Worm (Caenorhabditis elegans) whole organism, early embryonic: ENCODE data around the gene F56D5.6.

Source experiments
- B0310.2 ChIP-seq: sonication (generic microtip); optimal IDR thresholded peaks from 2 replicates; lab custom pipeline; 2016; ENCODE audit warnings: mild to moderate bottlenecking, missing genetic modification characterization, missing compliant biosample characterization
- F13C5.2 ChIP-seq: sonication (generic microtip); optimal IDR thresholded peaks from 2 replicates; lab custom pipeline; 2017; ENCODE audit warnings: mild to moderate bottlenecking, missing genetic modification characterization, inconsistent platforms, missing compliant biosample characterization
- aly-1 ChIP-seq: sonication (generic microtip); optimal IDR thresholded peaks from 2 replicates; lab custom pipeline; 2016; ENCODE audit warnings: missing genetic modification characterization, missing compliant biosample characterization
- ama-1 ChIP-seq: fragments of 150-350 bp; optimal IDR thresholded peaks from 2 replicates; lab custom pipeline; 2014
- ceh-13 ChIP-seq: fragments of 200-800 bp; sonication (Bioruptor generic); optimal IDR thresholded peaks from 2 replicates; lab custom pipeline; 2018; ENCODE audit warnings: mild to moderate bottlenecking, missing genetic modification characterization, missing compliant biosample characterization
- ceh-36 ChIP-seq: sonication (generic microtip); optimal IDR thresholded peaks from 2 replicates; lab custom pipeline; 2016; ENCODE audit warnings: missing genetic modification characterization, inconsistent platforms, missing compliant biosample characterization
- ets-7 ChIP-seq: sonication (generic microtip); optimal IDR thresholded peaks from 2 replicates; lab custom pipeline; 2016; ENCODE audit warnings: missing genotype, missing genetic modification characterization, missing compliant biosample characterization
- flt-1 ChIP-seq: fragments of 200-800 bp; sonication (Bioruptor generic); IDR thresholded peaks from 2 replicates; pipeline ENCODE4 v1.3.6; 2022; ENCODE audit warnings: missing genetic modification characterization, missing compliant biosample characterization
- hmbx-1 ChIP-seq: sonication (generic microtip); optimal IDR thresholded peaks from 2 replicates; lab custom pipeline; 2016; ENCODE audit warnings: mild to moderate bottlenecking, missing genetic modification characterization, missing compliant biosample characterization
- hmg-4 ChIP-seq: fragments of 200-800 bp; sonication (Bioruptor generic); optimal IDR thresholded peaks from 2 replicates; lab custom pipeline; 2018; ENCODE audit warnings: mild to moderate bottlenecking, missing genetic modification characterization, missing compliant biosample characterization
- hnd-1 ChIP-seq: sonication (generic microtip); optimal IDR thresholded peaks from 2 replicates; lab custom pipeline; 2016; ENCODE audit warnings: missing genetic modification characterization, missing compliant biosample characterization
- pes-1 ChIP-seq: fragments of 200-800 bp; sonication (Bioruptor generic); IDR thresholded peaks from 2 replicates; pipeline ENCODE4 v1.3.6; 2022; ENCODE audit warnings: missing genetic modification reagents, missing genetic modification characterization, missing compliant biosample characterization
- scrt-1 ChIP-seq: fragments of 200-800 bp; sonication (Bioruptor generic); IDR thresholded peaks from 2 replicates; pipeline ENCODE4 v1.3.6; 2022; ENCODE audit warnings: missing genetic modification characterization, missing compliant biosample characterization
- sea-1 ChIP-seq: fragments of 200-800 bp; sonication (Bioruptor generic); conservative IDR thresholded peaks from 2 replicates; pipeline ENCODE4 v1.3.6; 2022; ENCODE audit warnings: missing genetic modification characterization, missing compliant biosample characterization
- tbx-11 ChIP-seq: fragments of 200-800 bp; sonication (Bioruptor generic); IDR thresholded peaks from 2 replicates; pipeline ENCODE4 v1.3.6; 2022; ENCODE audit warnings: missing genetic modification characterization, missing compliant biosample characterization
- tbx-37 ChIP-seq: fragments of 200-800 bp; sonication (Bioruptor generic); conservative IDR thresholded peaks from 2 replicates; pipeline ENCODE4 v1.3.6; 2022; ENCODE audit warnings: missing genetic modification reagents, missing genetic modification characterization, missing compliant biosample characterization
- tra-4 ChIP-seq: sonication (generic microtip); optimal IDR thresholded peaks from 2 replicates; lab custom pipeline; 2017; ENCODE audit warnings: missing genetic modification characterization, missing compliant biosample characterization

F56D5.6 gene

DNA sequence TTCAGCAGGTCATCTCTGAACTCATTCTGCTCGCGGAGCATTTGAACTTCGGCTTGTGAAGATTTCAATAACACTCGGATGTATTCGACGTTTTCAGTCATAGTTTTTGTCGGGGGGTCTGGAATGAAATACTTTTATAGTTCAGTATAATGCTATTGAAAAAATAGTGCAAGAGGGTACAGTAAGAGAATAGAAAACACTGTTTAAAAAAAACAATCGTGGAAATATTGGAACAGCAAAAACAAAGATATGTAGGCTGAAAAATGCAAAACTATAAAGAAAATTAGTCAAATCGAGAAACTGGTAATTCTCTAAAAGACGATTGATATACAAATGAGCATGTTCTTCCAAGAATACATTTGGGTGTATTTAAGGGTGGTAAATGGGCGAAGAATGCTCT, 6.3 kb downstream of the F56D5.6 start, which contains the start of gene F56D5.5:
F56D5.5 (minus strand) TSS at position 101 of the 400 bp plus-strand sequence.
- TF ChIP-seq F13C5.2 (tag; lab: Kevin White, UChicago) (no peak), hmg-4 (no peak)

ce11 chrIV:9422408-9422807, 20.7 kb downstream of the F56D5.6 start, which contains the start of gene F56D5.9:
Gene F56D5.9, minus strand, starts transcription at chrIV:9422508.
- TF ChIP-seq hmbx-1 (no peak), tbx-37 (GFP tag; lab: Robert Waterston, UW) (no peak), hmg-4 (no peak), sea-1 (no peak), scrt-1 (GFP tag; lab: Robert Waterston, UW) (no peak), ceh-36 (no peak), flt-1 (GFP tag; lab: Robert Waterston, UW) (no peak), tra-4 (no peak), tbx-11 (GFP tag; lab: Robert Waterston, UW) (no peak), ama-1 (lab: Kevin White, UChicago) (no peak), aly-1 (tag; lab: Kevin White, UChicago) (no peak), pes-1 (GFP tag; lab: Robert Waterston, UW) (no peak)

DNA sequence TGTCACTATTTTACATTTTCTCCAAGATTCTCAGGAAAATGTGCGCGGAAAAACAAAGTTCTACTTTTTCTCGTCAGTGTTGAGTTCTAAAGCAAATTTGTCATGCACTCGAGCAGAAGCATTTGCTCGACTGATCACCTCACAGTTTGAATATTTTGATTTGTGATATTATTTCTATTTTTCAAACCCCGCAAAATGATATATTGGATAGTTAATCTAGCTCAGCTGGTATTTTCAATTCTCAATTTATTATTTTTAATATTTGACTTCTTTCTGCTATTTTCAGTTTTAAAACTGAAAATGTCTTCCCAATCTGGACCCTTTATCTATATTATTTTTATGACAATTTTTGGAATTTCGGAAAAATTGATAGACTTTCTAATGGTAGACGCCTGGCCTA, 21.4 kb downstream of the F56D5.6 start, which contains the start of gene srxa-2:
srxa-2 (plus strand) TSS at position 301 of the 400 bp plus-strand sequence.
- no peak for TF ChIP-seq hmg-4
- no peak for TF ChIP-seq F13C5.2 (tag; lab: Kevin White, UChicago)
- no peak for TF ChIP-seq flt-1 (GFP tag; lab: Robert Waterston, UW)
- no peak for TF ChIP-seq tra-4
- TF ChIP-seq B0310.2 = no peak
- no peak for TF ChIP-seq ceh-36
- TF ChIP-seq hnd-1 (tag; lab: Kevin White, UChicago) = no peak
- TF ChIP-seq ama-1 (lab: Kevin White, UChicago) = no peak
- no peak for TF ChIP-seq ceh-13 (GFP tag; lab: Kevin White, UChicago)
- no peak for TF ChIP-seq tbx-37 (GFP tag; lab: Robert Waterston, UW)
- TF ChIP-seq hmbx-1 = no peak
- no peak for TF ChIP-seq scrt-1 (GFP tag; lab: Robert Waterston, UW)
- no peak for TF ChIP-seq pes-1 (GFP tag; lab: Robert Waterston, UW)
- TF ChIP-seq aly-1 (tag; lab: Kevin White, UChicago) = no peak
- no peak for TF ChIP-seq tbx-11 (GFP tag; lab: Robert Waterston, UW)

DNA sequence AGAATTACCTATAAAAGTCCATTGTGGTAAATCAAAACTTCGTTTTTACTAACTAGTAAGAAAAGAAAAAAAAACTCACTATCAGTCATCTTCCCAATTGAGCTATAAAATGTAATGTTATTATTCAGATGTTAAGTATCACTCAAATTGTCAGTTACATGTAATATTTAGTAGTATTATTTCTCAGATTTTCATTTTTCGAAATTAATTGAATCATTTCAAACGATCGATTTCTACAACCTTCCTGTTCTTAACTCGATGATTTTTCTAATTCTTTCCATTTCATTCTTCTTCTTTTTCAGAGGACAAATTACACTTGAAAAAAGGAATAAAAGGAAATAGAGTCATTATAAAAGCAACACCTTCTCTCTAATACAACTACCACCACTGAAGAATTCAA, 26.2 kb downstream of the F56D5.6 start, which contains the start of gene F59B8.1:
F59B8.1 (plus strand) TSS at position 301 of the 400 bp plus-strand sequence.
- TF ChIP-seq ama-1 (lab: Kevin White, UChicago) = no peak
- TF ChIP-seq flt-1 (GFP tag; lab: Robert Waterston, UW) = no peak
- no peak for TF ChIP-seq B0310.2
- no peak for TF ChIP-seq hmbx-1
- no peak for TF ChIP-seq tbx-11 (GFP tag; lab: Robert Waterston, UW)
- no peak for TF ChIP-seq hmg-4
- no peak for TF ChIP-seq tra-4
- TF ChIP-seq ceh-13 (GFP tag; lab: Kevin White, UChicago) = no peak
- no peak for TF ChIP-seq pes-1 (GFP tag; lab: Robert Waterston, UW)
- no peak for TF ChIP-seq hnd-1 (tag; lab: Kevin White, UChicago)
- TF ChIP-seq F13C5.2 (tag; lab: Kevin White, UChicago) = no peak
- TF ChIP-seq scrt-1 (GFP tag; lab: Robert Waterston, UW) = no peak
- TF ChIP-seq ets-7 (tag; lab: Kevin White, UChicago) = no peak
- no peak for TF ChIP-seq tbx-37 (GFP tag; lab: Robert Waterston, UW)
- TF ChIP-seq sea-1 = no peak
- no peak for TF ChIP-seq ceh-36

ce11 chrIV:9432327-9432726, 30.6 kb downstream of the F56D5.6 start:
- TF ChIP-seq tra-4 (no peak), ceh-13 (GFP tag; lab: Kevin White, UChicago) (no peak), flt-1 (GFP tag; lab: Robert Waterston, UW) (no peak), scrt-1 (GFP tag; lab: Robert Waterston, UW) (no peak), hmg-4 (no peak)

ce11 chrIV:9438753-9439152, 37.0 kb downstream of the F56D5.6 start:
- no peak for TF ChIP-seq hmbx-1
- no peak for TF ChIP-seq tbx-11 (GFP tag; lab: Robert Waterston, UW)
- no peak for TF ChIP-seq ceh-36
- TF ChIP-seq hmg-4 = no peak
- TF ChIP-seq hnd-1 (tag; lab: Kevin White, UChicago) = no peak
- TF ChIP-seq scrt-1 (GFP tag; lab: Robert Waterston, UW) = no peak
- no peak for TF ChIP-seq F13C5.2 (tag; lab: Kevin White, UChicago)
- TF ChIP-seq aly-1 (tag; lab: Kevin White, UChicago) = no peak
- TF ChIP-seq ama-1 (lab: Kevin White, UChicago) = no peak
- TF ChIP-seq tbx-37 (GFP tag; lab: Robert Waterston, UW) = no peak
- no peak for TF ChIP-seq B0310.2
- TF ChIP-seq ceh-13 (GFP tag; lab: Kevin White, UChicago) = no peak
- no peak for TF ChIP-seq sea-1

- TF ChIP-seq tbx-11 (GFP tag; lab: Robert Waterston, UW) (no peak), aly-1 (tag; lab: Kevin White, UChicago) (peak; percentile 18)
Measured at ce11 chrIV:9440880-9441336, 39.2 kb downstream of the F56D5.6 start, which contains the start of gene idh-1. Gene idh-1, minus strand, starts transcription at chrIV:9441107.

DNA sequence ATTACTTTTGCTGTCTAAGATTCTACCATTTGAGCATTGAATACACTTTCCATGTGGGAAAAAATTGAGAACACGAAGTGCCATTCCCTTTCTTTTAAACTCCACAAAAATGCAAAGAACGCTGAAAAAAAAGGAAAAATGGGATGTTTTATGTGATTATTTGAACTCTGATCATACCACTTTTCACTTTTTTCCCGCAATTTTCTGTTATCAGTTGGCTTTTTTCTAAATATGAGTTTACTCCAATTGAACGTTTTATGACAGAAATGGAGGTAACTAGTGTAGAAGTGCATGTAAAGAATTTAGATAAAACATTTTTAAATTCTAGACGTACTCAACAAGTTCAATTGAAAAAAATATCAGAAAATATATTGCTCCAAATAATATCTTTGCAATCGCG, 39.7 kb downstream of the F56D5.6 start:
- TF ChIP-seq ets-7 (tag; lab: Kevin White, UChicago) = no peak
- TF ChIP-seq aly-1 (tag; lab: Kevin White, UChicago) = no peak
- TF ChIP-seq B0310.2 = no peak
- no peak for TF ChIP-seq ama-1 (lab: Kevin White, UChicago)
- no peak for TF ChIP-seq ceh-36
- no peak for TF ChIP-seq pes-1 (GFP tag; lab: Robert Waterston, UW)
- TF ChIP-seq flt-1 (GFP tag; lab: Robert Waterston, UW) = no peak
- TF ChIP-seq hmbx-1 = no peak
- TF ChIP-seq tra-4 = no peak
- no peak for TF ChIP-seq scrt-1 (GFP tag; lab: Robert Waterston, UW)
- no peak for TF ChIP-seq hmg-4
- no peak for TF ChIP-seq F13C5.2 (tag; lab: Kevin White, UChicago)
- no peak for TF ChIP-seq tbx-11 (GFP tag; lab: Robert Waterston, UW)
- no peak for TF ChIP-seq tbx-37 (GFP tag; lab: Robert Waterston, UW)
- no peak for TF ChIP-seq ceh-13 (GFP tag; lab: Kevin White, UChicago)
- no peak for TF ChIP-seq hnd-1 (tag; lab: Kevin White, UChicago)
